Fruit fly (Drosophila melanogaster) whole organism, embryonic: ENCODE measurements around the gene CG32568.

Experiments
- C15 ChIP-seq: fragments of 200-800 bp; sonication (Bioruptor generic); IDR thresholded peaks from 3 replicates; pipeline ENCODE4 v1.3.6; 2022; ENCODE audit warnings: missing biosample characterization, missing genetic modification characterization
- CG10267 ChIP-seq: fragments of 200-800 bp; sonication (Bioruptor generic); optimal IDR thresholded peaks from 2 replicates; lab custom pipeline; 2018; ENCODE audit warnings: missing biosample characterization, mild to moderate bottlenecking, missing genetic modification characterization, moderate library complexity
- CG1233 ChIP-seq: fragments of 200-800 bp; sonication (Bioruptor generic); optimal IDR thresholded peaks from 4 replicates; lab custom pipeline; 2018; ENCODE audit warnings: missing biosample characterization, mild to moderate bottlenecking, missing genetic modification characterization
- CG12391 ChIP-seq: fragments of 200-800 bp; sonication (Bioruptor generic); optimal IDR thresholded peaks from 3 replicates; lab custom pipeline; 2018; ENCODE audit warnings: missing biosample characterization, mild to moderate bottlenecking, missing genetic modification characterization, moderate library complexity
- CG13624 ChIP-seq: fragments of 200-800 bp; sonication (Bioruptor generic); optimal IDR thresholded peaks from 2 replicates; lab custom pipeline; 2016; ENCODE audit warnings: missing biosample characterization, missing genetic modification characterization
- CG13775 ChIP-seq: fragments of 200-800 bp; sonication (Bioruptor generic); optimal IDR thresholded peaks from 3 replicates; lab custom pipeline; 2017; ENCODE audit warnings: missing biosample characterization, mild to moderate bottlenecking, missing genetic modification characterization
- CG14050 ChIP-seq: fragments of 200-800 bp; sonication (Bioruptor generic); IDR thresholded peaks from 3 replicates; pipeline ENCODE4 v1.3.6; 2022; ENCODE audit warnings: missing biosample characterization, missing genetic modification characterization
- CG14441 ChIP-seq: fragments of 200-800 bp; sonication (Bioruptor generic); IDR thresholded peaks from 2 replicates; pipeline ENCODE4 v1.3.6; 2022; ENCODE audit warnings: missing biosample characterization, missing genetic modification characterization
- CG17385 ChIP-seq: fragments of 200-800 bp; sonication (Bioruptor generic); optimal IDR thresholded peaks from 3 replicates; lab custom pipeline; 2018; ENCODE audit warnings: missing biosample characterization, mild to moderate bottlenecking, missing genetic modification characterization
- CG1792 ChIP-seq: fragments of 200-800 bp; sonication (Bioruptor generic); optimal IDR thresholded peaks from 2 replicates; lab custom pipeline; 2016; ENCODE audit warnings: missing biosample characterization, missing genetic modification characterization
- CG18476 ChIP-seq: fragments of 200-800 bp; sonication (Bioruptor generic); optimal IDR thresholded peaks from 2 replicates; lab custom pipeline; 2016; ENCODE audit warnings: missing biosample characterization, mild to moderate bottlenecking, missing genetic modification characterization
- CG2875 ChIP-seq: fragments of 200-800 bp; sonication (Bioruptor generic); optimal IDR thresholded peaks from 2 replicates; lab custom pipeline; 2017; ENCODE audit warnings: missing biosample characterization, mild to moderate bottlenecking, missing genetic modification characterization, missing genetic modification reagents
- CG4360 ChIP-seq: fragments of 200-800 bp; sonication (Bioruptor generic); IDR thresholded peaks from 2 replicates; pipeline ENCODE4 v1.3.6; 2022; ENCODE audit warnings: missing biosample characterization, missing genetic modification characterization
- CG6683 ChIP-seq: fragments of 200-800 bp; sonication (Bioruptor generic); optimal IDR thresholded peaks from 2 replicates; lab custom pipeline; 2017; ENCODE audit warnings: missing biosample characterization, mild to moderate bottlenecking, missing genetic modification characterization, missing genetic modification reagents
- CG9797 ChIP-seq: fragments of 200-800 bp; sonication (Bioruptor generic); optimal IDR thresholded peaks from 3 replicates; lab custom pipeline; 2018; ENCODE audit warnings: missing biosample characterization, mild to moderate bottlenecking, missing genetic modification characterization
- CHES-1-like ChIP-seq: fragments of 200-800 bp; sonication (Bioruptor generic); optimal IDR thresholded peaks from 2 replicates; lab custom pipeline; 2016; ENCODE audit warnings: missing biosample characterization, missing genetic modification characterization
- CkIIα-i1 ChIP-seq: fragments of 200-800 bp; sonication (Bioruptor generic); IDR thresholded peaks from 2 replicates; pipeline ENCODE4 v1.3.6; 2022; ENCODE audit warnings: missing biosample characterization, missing genetic modification characterization
- D19B ChIP-seq: fragments of 200-800 bp; sonication (Bioruptor generic); optimal IDR thresholded peaks from 2 replicates; lab custom pipeline; 2017; ENCODE audit warnings: missing biosample characterization, mild to moderate bottlenecking, missing genetic modification characterization
- Dip2 ChIP-seq: fragments of 200-800 bp; sonication (Bioruptor generic); IDR thresholded peaks from 2 replicates; pipeline ENCODE4 v1.3.6; 2022; ENCODE audit warnings: missing biosample characterization, missing genetic modification characterization
- Dip3 ChIP-seq: fragments of 200-800 bp; sonication (Bioruptor generic); optimal IDR thresholded peaks from 3 replicates; lab custom pipeline; 2016; ENCODE audit warnings: missing biosample characterization, missing genetic modification characterization
- Fer1 ChIP-seq: fragments of 200-800 bp; sonication (Bioruptor generic); optimal IDR thresholded peaks from 2 replicates; lab custom pipeline; 2017; ENCODE audit warnings: missing biosample characterization, mild to moderate bottlenecking, missing genetic modification characterization
- Hey ChIP-seq: fragments of 200-800 bp; sonication (Bioruptor generic); optimal IDR thresholded peaks from 3 replicates; lab custom pipeline; 2018; ENCODE audit warnings: missing biosample characterization, mild to moderate bottlenecking, missing genetic modification characterization
- Lhr ChIP-seq: fragments of 200-800 bp; sonication (Bioruptor generic); optimal IDR thresholded peaks from 3 replicates; lab custom pipeline; 2017; ENCODE audit warnings: mild to moderate bottlenecking, missing biosample characterization, missing genetic modification reagents, missing genetic modification characterization
- Med ChIP-seq: fragments of 200-800 bp; sonication (Bioruptor generic); peaks from one replicate; lab custom pipeline; 2016; ENCODE audit warnings: missing biosample characterization, missing genetic modification characterization, mild to moderate bottlenecking, inconsistent platforms, moderate library complexity
- Mrtf ChIP-seq: fragments of 200-800 bp; sonication (Bioruptor generic); IDR thresholded peaks from 3 replicates; pipeline ENCODE4 v1.3.6; 2022; ENCODE audit warnings: missing biosample characterization, missing genetic modification characterization
- Oaz ChIP-seq: fragments of 200-800 bp; sonication (Bioruptor generic); IDR thresholded peaks from 2 replicates; pipeline ENCODE4 v1.3.6; 2022; ENCODE audit warnings: missing biosample characterization, missing genetic modification characterization
- Oli ChIP-seq: fragments of 200-800 bp; sonication (Bioruptor generic); optimal IDR thresholded peaks from 2 replicates; lab custom pipeline; 2018; ENCODE audit warnings: missing biosample characterization, mild to moderate bottlenecking, missing genetic modification characterization, moderate library complexity
- PHDP ChIP-seq: fragments of 200-800 bp; sonication (Bioruptor generic); optimal IDR thresholded peaks from 3 replicates; lab custom pipeline; 2018; ENCODE audit warnings: missing biosample characterization, mild to moderate bottlenecking, missing genetic modification characterization, moderate library complexity
- Ravus ChIP-seq: fragments of 200-800 bp; sonication (Bioruptor generic); IDR thresholded peaks from 2 replicates; pipeline ENCODE4 v1.3.6; 2022; ENCODE audit warnings: missing biosample characterization, missing genetic modification characterization
- Sry-β ChIP-seq: fragments of 200-800 bp; sonication (Bioruptor generic); optimal IDR thresholded peaks from 2 replicates; lab custom pipeline; 2018; ENCODE audit warnings: missing biosample characterization, mild to moderate bottlenecking, missing genetic modification characterization, moderate library complexity
- YL-1 ChIP-seq: fragments of 200-800 bp; sonication (Bioruptor generic); optimal IDR thresholded peaks from 3 replicates; lab custom pipeline; 2017; ENCODE audit warnings: missing biosample characterization, mild to moderate bottlenecking, missing genetic modification characterization
- al ChIP-seq: fragments of 200-800 bp; sonication (Bioruptor generic); IDR thresholded peaks from 2 replicates; pipeline ENCODE4 v1.3.6; 2022; ENCODE audit warnings: missing biosample characterization, missing genetic modification characterization
- ap ChIP-seq: fragments of 200-800 bp; sonication (Bioruptor generic); IDR thresholded peaks from 2 replicates; pipeline ENCODE4 v1.3.6; 2022; ENCODE audit warnings: missing biosample characterization, missing genetic modification characterization
- corto ChIP-seq: fragments of 200-800 bp; sonication (Bioruptor generic); optimal IDR thresholded peaks from 2 replicates; lab custom pipeline; 2016; ENCODE audit warnings: missing biosample characterization, mild to moderate bottlenecking, missing genetic modification characterization, moderate library complexity
- cwo ChIP-seq: fragments of 200-800 bp; sonication (Bioruptor generic); optimal IDR thresholded peaks from 3 replicates; lab custom pipeline; 2017; ENCODE audit warnings: missing biosample characterization, missing genetic modification characterization, mild to moderate bottlenecking, moderate library complexity, missing genetic modification reagents
- grn ChIP-seq: fragments of 200-800 bp; sonication (Bioruptor generic); optimal IDR thresholded peaks from 3 replicates; lab custom pipeline; 2017; ENCODE audit warnings: missing biosample characterization, missing genetic modification characterization
- gsb ChIP-seq: fragments of 200-800 bp; sonication (Bioruptor generic); IDR thresholded peaks from 2 replicates; pipeline ENCODE4 v1.3.6; 2022; ENCODE audit warnings: missing biosample characterization, missing genetic modification characterization
- hkb ChIP-seq, 2 experiments: fragments of 200-800 bp in 1 of 2; fragments of >200 bp in 1 of 2; sonication (Bioruptor generic) in 1 of 2; IDR thresholded peaks in 1 of 2; optimal IDR thresholded peaks in 1 of 2; 2 replicates each; pipeline versions ENCODE4 v1.3.6 to Lab custom; 2017 to 2022; ENCODE audit warnings: missing biosample characterization in 1 of 2, missing genetic modification characterization in 1 of 2
- hth ChIP-seq: fragments of >200 bp; optimal IDR thresholded peaks from 2 replicates; lab custom pipeline; 2017; ENCODE audit warnings: inconsistent platforms
- mirr ChIP-seq: fragments of 200-800 bp; sonication (Bioruptor generic); optimal IDR thresholded peaks from 3 replicates; lab custom pipeline; 2018; ENCODE audit warnings: missing biosample characterization, mild to moderate bottlenecking, missing genetic modification characterization
- nmo ChIP-seq: fragments of 200-800 bp; sonication (Bioruptor generic); optimal IDR thresholded peaks from 2 replicates; lab custom pipeline; 2018; ENCODE audit warnings: missing biosample characterization, mild to moderate bottlenecking, missing genetic modification characterization, moderate library complexity
- repo ChIP-seq: fragments of 200-800 bp; sonication (Bioruptor generic); optimal IDR thresholded peaks from 2 replicates; lab custom pipeline; 2016; ENCODE audit warnings: missing biosample characterization, missing genetic modification characterization
- slou ChIP-seq: fragments of 200-800 bp; sonication (Bioruptor generic); optimal IDR thresholded peaks from 3 replicates; lab custom pipeline; 2016; ENCODE audit warnings: missing biosample characterization, missing genetic modification characterization
- tio ChIP-seq: fragments of 200-800 bp; sonication (Bioruptor generic); optimal IDR thresholded peaks from 2 replicates; lab custom pipeline; 2017; ENCODE audit warnings: missing biosample characterization, missing genetic modification characterization, inconsistent platforms
- toy ChIP-seq: fragments of 200-800 bp; sonication (Bioruptor generic); IDR thresholded peaks from 2 replicates; pipeline ENCODE4 v1.3.6; 2022; ENCODE audit warnings: missing biosample characterization, missing genetic modification characterization
- trem ChIP-seq: fragments of 200-800 bp; optimal IDR thresholded peaks from 3 replicates; lab custom pipeline; 2019; ENCODE audit warnings: missing biosample characterization, mild to moderate bottlenecking, missing genetic modification characterization, moderate library complexity
- unc-4 ChIP-seq: fragments of 200-800 bp; sonication (Bioruptor generic); IDR thresholded peaks from 2 replicates; pipeline ENCODE4 v1.3.6; 2022; ENCODE audit warnings: missing biosample characterization, missing genetic modification characterization; ENCODE audit not compliant: partially characterized antibody
- usp ChIP-seq: fragments of >200 bp; optimal IDR thresholded peaks from 2 replicates; lab custom pipeline; 2017; ENCODE audit warnings: missing biosample characterization, missing genetic modification characterization
- yki ChIP-seq: fragments of >200 bp; optimal IDR thresholded peaks from 3 replicates; lab custom pipeline; 2018

The CG32568 gene

DNA sequence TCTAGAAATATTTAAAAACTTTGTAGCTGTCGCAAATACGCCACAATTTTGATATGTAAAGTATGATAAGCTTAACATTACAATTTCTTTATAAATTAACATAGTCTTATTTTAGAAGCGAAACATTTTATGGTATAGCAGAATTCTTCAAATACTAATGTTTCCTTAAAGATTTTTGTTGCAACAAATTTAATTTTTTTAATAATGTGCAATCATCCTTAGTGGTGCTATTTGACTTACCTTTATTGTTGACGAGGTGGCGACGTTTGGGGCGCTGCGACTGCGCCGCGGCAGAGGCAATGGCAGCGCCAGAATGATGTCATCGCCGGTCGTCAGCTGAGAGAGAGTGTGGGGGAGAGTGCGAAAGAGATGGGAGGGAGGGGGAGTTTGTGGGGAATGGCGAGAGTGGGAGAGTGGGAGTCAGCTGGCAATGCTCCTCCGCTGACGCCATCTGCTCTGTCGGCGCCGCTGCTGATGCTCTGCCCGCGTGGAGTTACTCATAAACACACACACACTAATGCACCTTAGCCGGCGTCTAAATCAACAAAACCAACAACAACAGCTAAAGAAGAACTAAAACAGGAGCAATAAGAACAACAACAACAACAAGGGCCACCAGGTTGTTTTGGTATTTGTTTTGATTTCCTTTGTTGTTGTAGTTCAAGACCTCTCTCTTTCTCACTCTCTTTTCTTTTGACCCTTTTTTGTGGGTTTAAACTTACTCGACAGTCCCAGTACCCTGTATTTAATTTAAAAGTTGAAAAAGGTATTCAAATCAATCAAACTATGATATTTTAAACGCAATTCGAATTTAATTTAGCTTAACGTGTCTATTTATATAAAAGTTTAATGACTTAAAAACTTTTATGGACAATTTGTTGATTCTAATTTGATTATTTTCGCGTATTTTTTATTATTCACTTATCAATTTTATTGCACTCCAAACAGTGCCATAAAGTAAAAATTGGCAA lies 17.2 kb upstream of the CG32568 start (continued):
- TF ChIP-seq ap (GFP tag; lab: Robert Waterston, UW) (0 out of 2 replicates have a peak, but pooled peaks have one; percentile 10), cwo (GFP tag; lab: Kevin White, UChicago) (peak; percentile 24), tio (GFP tag; lab: Kevin White, UChicago) (peak; percentile 73), unc-4 (GFP tag; lab: Robert Waterston, UW) (no peak), Hey (tag; lab: Kevin White, UChicago) (no peak), CG12391 (tag; lab: Kevin White, UChicago) (peak; percentile 83), CG14050 (GFP tag; lab: Robert Waterston, UW) (peak; percentile 67; the same call in 2 of the 3 replicates), repo (GFP tag; lab: Kevin White, UChicago) (no peak), CG17385 (GFP tag; lab: Kevin White, UChicago) (peak; percentile 79), corto (no peak), nmo (GFP tag; lab: Kevin White, UChicago) (peak; percentile 91), CG13775 (GFP tag; lab: Kevin White, UChicago) (peak; percentile 67), Oli (tag; lab: Kevin White, UChicago) (peak; percentile 80), gsb (GFP tag; lab: Robert Waterston, UW) (0 out of 2 replicates have a peak, but pooled peaks have one; percentile 27), Ravus (GFP tag; lab: Robert Waterston, UW) (peak; percentile 15; the same call in 1 of the 2 replicates), Lhr (no peak), CG14441 (peak; percentile 48), toy (GFP tag; lab: Robert Waterston, UW) (no peak), al (GFP tag; lab: Robert Waterston, UW) (peak; percentile 57; the same call in 1 of the 2 replicates), usp (no peak), hkb (optimal IDR thresholded peaks at IDR 0.05; lab: Kevin White, UChicago) (no peak), hkb (GFP tag; IDR thresholded peaks at IDR 0.05; lab: Robert Waterston, UW) (peak; percentile 83), hth (lab: Kevin White, UChicago) (no peak), grn (GFP tag; lab: Kevin White, UChicago) (no peak), CG6683 (GFP tag; lab: Kevin White, UChicago) (no peak), C15 (no peak), slou (GFP tag; lab: Kevin White, UChicago) (peak; percentile 10), CHES-1-like (GFP tag; lab: Kevin White, UChicago) (no peak), CG18476 (GFP tag; lab: Kevin White, UChicago) (peak; percentile 6), CG2875 (GFP tag; lab: Kevin White, UChicago) (peak; percentile 62), Fer1 (peak; percentile 67), CG1792 (no peak), Oaz (GFP tag; lab: Robert Waterston, UW) (0 out of 2 replicates have a peak, but pooled peaks have one; percentile 30), Sry-β (GFP tag; lab: Kevin White, UChicago) (no peak), CG9797 (GFP tag; lab: Kevin White, UChicago) (no peak), CG4360 (GFP tag; lab: Robert Waterston, UW) (peak; percentile 95), Dip3 (GFP tag; lab: Kevin White, UChicago) (no peak), D19B (GFP tag; lab: Kevin White, UChicago) (peak; percentile 72), mirr (GFP tag; lab: Kevin White, UChicago) (no peak), CG13624 (GFP tag; lab: Kevin White, UChicago) (no peak), PHDP (tag; lab: Kevin White, UChicago) (peak; percentile 87), Mrtf (GFP tag; lab: Robert Waterston, UW) (no peak), Dip2 (GFP tag; lab: Robert Waterston, UW) (no peak), yki (lab: Kevin White, UChicago) (no peak), CG10267 (tag; lab: Kevin White, UChicago) (peak; percentile 43), trem (tag; lab: Kevin White, UChicago) (peak; percentile 13), CG1233 (GFP tag; lab: Kevin White, UChicago) (peak; percentile 54), Med (peak; percentile 77), YL-1 (no peak), CkIIα-i1 (GFP tag; lab: Robert Waterston, UW) (no peak)
